Fruit fly (Drosophila melanogaster) whole organism, wandering third instar larva: Measurements from ENCODE around the gene mthl5.

ENCODE experiments used
- CG9705 ChIP-seq: fragments of 200-800 bp; sonication (Bioruptor generic); optimal IDR thresholded peaks from 2 replicates; lab custom pipeline; 2018; ENCODE audit warnings: missing biosample characterization, mild to moderate bottlenecking, missing genetic modification characterization
- Hr78 ChIP-seq: fragments of >200 bp; optimal IDR thresholded peaks from 2 replicates; lab custom pipeline; 2017; ENCODE audit warnings: missing biosample characterization, missing genetic modification characterization
- Myc ChIP-seq: fragments of >200 bp; optimal IDR thresholded peaks from 2 replicates; lab custom pipeline; 2017
- OdsH ChIP-seq: fragments of 200-800 bp; sonication (Bioruptor generic); optimal IDR thresholded peaks from 2 replicates; lab custom pipeline; 2016; ENCODE audit warnings: missing biosample characterization, mild to moderate bottlenecking, missing genetic modification characterization
- brk ChIP-seq: fragments of 200-800 bp; sonication (Bioruptor generic); optimal IDR thresholded peaks from 2 replicates; lab custom pipeline; 2016; ENCODE audit warnings: missing biosample characterization, mild to moderate bottlenecking, missing genetic modification characterization
- dl ChIP-seq, 2 experiments: fragments of 175-275, 200-275 bp in 1 of 2; fragments of 200-275 bp in 1 of 2; sonication (Bioruptor generic); optimal IDR thresholded peaks; lab custom pipeline; 2018; ENCODE audit warnings: mild to moderate bottlenecking in 2 of 2, missing biosample characterization in 2 of 2, missing genetic modification characterization in 2 of 2, moderate library complexity in 2 of 2; ENCODE audit not compliant: partially characterized antibody in 2 of 2, insufficient read depth in 1 of 2
- ey ChIP-seq: fragments of 200-800 bp; sonication (Bioruptor generic); optimal IDR thresholded peaks from 2 replicates; lab custom pipeline; 2016; ENCODE audit warnings: missing biosample characterization, missing genetic modification characterization
- h ChIP-seq: fragments of 200-800 bp; sonication (Bioruptor generic); optimal IDR thresholded peaks from 3 replicates; lab custom pipeline; 2016; ENCODE audit warnings: missing biosample characterization, mild to moderate bottlenecking, missing genetic modification characterization
- pan ChIP-seq: fragments of >200 bp; optimal IDR thresholded peaks from 2 replicates; lab custom pipeline; 2017
- tai ChIP-seq: sonication (Bioruptor generic); optimal IDR thresholded peaks from 2 replicates; lab custom pipeline; 2016; ENCODE audit warnings: missing biosample characterization, missing genetic modification characterization

dm6 chr3R:11847379-11847778 is 39.6 kb downstream of the mthl5 start:
- TF ChIP-seq tai (GFP tag; lab: Kevin White, UChicago) (no peak), pan (lab: Kevin White, UChicago) (no peak), OdsH (GFP tag; lab: Kevin White, UChicago) (no peak), CG9705 (GFP tag; lab: Kevin White, UChicago) (no peak), ey (GFP tag; lab: Kevin White, UChicago) (no peak), Hr78 (GFP tag; lab: Kevin White, UChicago) (no peak), dl (GFP tag; optimal IDR thresholded peaks at IDR 0.05; lab: Kevin White, UChicago; ENCODE audit: insufficient read depth in 1 of 2, partially characterized antibody in 2 of 2) (no peak), Myc (lab: Kevin White, UChicago) (no peak), brk (no peak), h (GFP tag; lab: Kevin White, UChicago) (no peak)
